Worm (Caenorhabditis elegans) whole organism, mixed stage, embryonic: ENCODE data around the gene Y47G7B.2.

Experiments
- hlh-1 ChIP-seq: fragments of 150-350 bp; optimal IDR thresholded peaks from 2 replicates; lab custom pipeline; 2014; ENCODE audit warnings: missing biosample characterization, missing genetic modification reagents, missing genetic modification characterization
- nhr-12 ChIP-seq: fragments of 150-350 bp; optimal IDR thresholded peaks from 2 replicates; lab custom pipeline; 2014; ENCODE audit warnings: missing biosample characterization, missing genetic modification characterization
- nhr-237 ChIP-seq: fragments of 150-350 bp; optimal IDR thresholded peaks from 2 replicates; lab custom pipeline; 2014; ENCODE audit warnings: missing biosample characterization, missing genetic modification characterization
- pha-4 ChIP-seq: fragments of 150-350 bp; optimal IDR thresholded peaks from 2 replicates; lab custom pipeline; 2018; ENCODE audit warnings: missing biosample characterization, missing genetic modification reagents, missing genetic modification characterization
- unc-39 ChIP-seq: fragments of 150-350 bp; optimal IDR thresholded peaks from 2 replicates; lab custom pipeline; 2014; ENCODE audit warnings: missing biosample characterization, missing genetic modification characterization
- unc-62 ChIP-seq: fragments of 150-350 bp; optimal IDR thresholded peaks from 2 replicates; lab custom pipeline; 2014; ENCODE audit warnings: missing biosample characterization, missing genetic modification reagents, missing genetic modification characterization

DNA sequence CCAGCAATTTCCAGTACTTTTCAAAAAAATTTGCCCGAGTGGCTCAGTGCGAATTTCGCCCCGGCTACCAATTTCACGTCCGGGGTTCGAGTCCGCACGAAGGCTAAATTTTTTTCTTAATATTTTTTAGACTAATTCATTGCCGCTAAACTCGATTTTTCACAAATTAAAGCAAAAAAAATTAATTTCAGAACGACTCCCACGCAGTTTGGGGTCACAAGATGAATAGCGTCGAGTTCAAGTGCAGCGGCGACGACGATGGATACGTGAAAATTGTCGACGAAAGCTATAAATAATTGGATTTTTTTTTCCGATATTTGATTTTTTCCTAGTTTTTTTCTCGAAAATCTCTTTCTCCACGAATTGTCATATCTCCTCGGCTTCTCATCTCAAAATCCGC is 43.5 kb upstream of the Y47G7B.2 start:
- TF ChIP-seq unc-62 = no peak
- TF ChIP-seq nhr-12 = no peak
- no peak for TF ChIP-seq nhr-237 (tag; lab: Kevin White, UChicago)
- no peak for TF ChIP-seq unc-39 (tag; lab: Kevin White, UChicago)
- TF ChIP-seq hlh-1 (tag; lab: Kevin White, UChicago) = no peak
- TF ChIP-seq pha-4 = no peak
